Worm (Caenorhabditis elegans) whole organism, L2 larva: ENCODE measurements around the gene ham-1.

Experiments
- blmp-1 ChIP-seq: sonication (generic microtip); optimal IDR thresholded peaks from 2 replicates; lab custom pipeline; 2017; ENCODE audit warnings: missing genetic modification characterization, mild to moderate bottlenecking, missing compliant biosample characterization, antibody characterized with exemption, moderate library complexity; ENCODE audit not compliant: insufficient read depth
- lin-13 ChIP-seq: fragments of 150-350 bp; optimal IDR thresholded peaks from 2 replicates; lab custom pipeline; 2014; ENCODE audit warnings: missing biosample characterization, missing genetic modification reagents, missing genetic modification characterization
- nhr-237 ChIP-seq: fragments of 150-350 bp; optimal IDR thresholded peaks from 2 replicates; lab custom pipeline; 2014; ENCODE audit warnings: missing biosample characterization, missing genetic modification characterization
- nhr-77 ChIP-seq: fragments of 150-350 bp; optimal IDR thresholded peaks from 2 replicates; lab custom pipeline; 2014; ENCODE audit warnings: missing biosample characterization, missing genetic modification characterization
- sma-9 ChIP-seq, 2 experiments: fragments of 150-350 bp in 1 of 2; sonication (generic microtip) in 1 of 2; optimal IDR thresholded peaks; 2 replicates each; lab custom pipeline; 2014 to 2016; ENCODE audit warnings: missing genetic modification characterization in 2 of 2, mild to moderate bottlenecking in 1 of 2, missing biosample characterization in 1 of 2, missing compliant biosample characterization in 1 of 2, missing genetic modification reagents in 1 of 2, moderate library complexity in 1 of 2
- unc-62 ChIP-seq: fragments of 150-350 bp; optimal IDR thresholded peaks from 2 replicates; lab custom pipeline; 2014; ENCODE audit warnings: missing biosample characterization, missing genetic modification reagents, missing genetic modification characterization

DNA sequence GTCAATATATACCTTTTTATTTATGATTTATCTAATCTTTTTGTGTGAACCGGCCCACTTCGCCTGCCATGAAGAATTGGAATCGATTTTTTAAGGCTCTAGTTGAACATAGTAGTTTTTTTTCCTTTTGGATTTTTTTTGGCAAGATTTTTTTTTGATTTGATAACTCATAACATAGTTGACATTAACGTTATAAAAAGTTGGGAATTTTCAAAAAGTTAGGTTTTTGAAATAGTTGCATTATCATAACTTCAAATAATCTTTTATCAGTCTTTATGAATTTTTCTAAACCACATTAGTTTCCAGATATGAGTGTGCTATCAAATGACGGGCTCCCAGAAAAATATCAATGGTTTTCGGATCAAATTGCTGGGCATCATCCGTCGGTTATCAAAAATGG lies 5.8 kb downstream of the ham-1 start, which contains the start of gene ipmk-1:
- no peak for TF ChIP-seq blmp-1 (tag; lab: Kevin White, UChicago)
- no peak for TF ChIP-seq lin-13
- no peak for TF ChIP-seq nhr-237
- TF ChIP-seq sma-9 (GFP tag; optimal IDR thresholded peaks at IDR 0.05; lab: Kevin White, UChicago): no peak
- TF ChIP-seq sma-9 (tag; optimal IDR thresholded peaks at IDR 0.05; lab: Kevin White, UChicago): no peak
- TF ChIP-seq nhr-77 (tag; lab: Kevin White, UChicago): no peak
- TF ChIP-seq unc-62: no peak
